Worm (Caenorhabditis elegans) whole organism, young adult: ENCODE measurements around the gene mrpl-36.

Experiments used
- C06A6.2 ChIP-seq: fragments of 200-800 bp; sonication (Bioruptor generic); conservative IDR thresholded peaks from 2 replicates; pipeline ENCODE4 v1.3.6; 2022; ENCODE audit warnings: missing genetic modification characterization, missing compliant biosample characterization
- C17E4.6 ChIP-seq: fragments of 200-800 bp; sonication (Bioruptor generic); IDR thresholded peaks from 2 replicates; pipeline ENCODE4 v1.3.6; 2022; ENCODE audit warnings: missing genetic modification reagents, missing genetic modification characterization, missing compliant biosample characterization
- F33H1.4 ChIP-seq: fragments of 200-800 bp; sonication (Bioruptor generic); IDR thresholded peaks from 2 replicates; pipeline ENCODE4 v1.3.6; 2022; ENCODE audit warnings: missing genetic modification reagents, missing genetic modification characterization, missing compliant biosample characterization
- F49E8.2 ChIP-seq: sonication (generic microtip); optimal IDR thresholded peaks from 3 replicates; lab custom pipeline; 2017; ENCODE audit warnings: missing genetic modification characterization, mild to moderate bottlenecking, missing compliant biosample characterization, antibody characterized with exemption, moderate library complexity; ENCODE audit not compliant: insufficient read depth
- K11D2.4 ChIP-seq: fragments of 200-800 bp; sonication (Bioruptor generic); IDR thresholded peaks from 2 replicates; pipeline ENCODE4 v1.3.6; 2022; ENCODE audit warnings: missing genetic modification reagents, missing genetic modification characterization, missing compliant biosample characterization
- Y67H2A.10 ChIP-seq: fragments of 200-800 bp; sonication (Bioruptor generic); conservative IDR thresholded peaks from 2 replicates; pipeline ENCODE4 v1.3.6; 2022; ENCODE audit warnings: missing genetic modification reagents, missing genetic modification characterization, missing compliant biosample characterization
- Y79H2A.3 ChIP-seq: fragments of 200-800 bp; sonication (Bioruptor generic); conservative IDR thresholded peaks from 2 replicates; pipeline ENCODE4 v1.3.6; 2022; ENCODE audit warnings: missing genetic modification reagents, missing genetic modification characterization, missing compliant biosample characterization
- Y95B8A.8 ChIP-seq: fragments of 200-800 bp; sonication (Bioruptor generic); IDR thresholded peaks from 2 replicates; pipeline ENCODE4 v1.3.6; 2022; ENCODE audit warnings: missing genetic modification reagents, missing genetic modification characterization, missing compliant biosample characterization
- ZK185.1 ChIP-seq: sonication (generic microtip); optimal IDR thresholded peaks from 2 replicates; lab custom pipeline; 2016; ENCODE audit warnings: mild to moderate bottlenecking, missing genetic modification characterization, missing compliant biosample characterization; ENCODE audit not compliant: poor library complexity, severe bottlenecking
- aptf-2 ChIP-seq: fragments of 200-800 bp; sonication (Bioruptor generic); conservative IDR thresholded peaks from 2 replicates; pipeline ENCODE4 v1.3.6; 2022; ENCODE audit warnings: missing genetic modification reagents, missing genetic modification characterization, missing compliant biosample characterization
- atf-7 ChIP-seq: sonication (generic microtip); optimal IDR thresholded peaks from 2 replicates; lab custom pipeline; 2017; ENCODE audit warnings: mild to moderate bottlenecking, missing genetic modification characterization, missing compliant biosample characterization
- attf-5 ChIP-seq: fragments of 200-800 bp; sonication (Bioruptor generic); optimal IDR thresholded peaks from 2 replicates; lab custom pipeline; 2018; ENCODE audit warnings: mild to moderate bottlenecking, missing genetic modification characterization, missing compliant biosample characterization
- attf-6 ChIP-seq: fragments of 200-800 bp; sonication (Bioruptor generic); IDR thresholded peaks from 2 replicates; pipeline ENCODE4 v1.3.6; 2022; ENCODE audit warnings: missing genetic modification reagents, missing genetic modification characterization, missing compliant biosample characterization
- bed-1 ChIP-seq: fragments of 200-800 bp; sonication (Bioruptor generic); IDR thresholded peaks from 2 replicates; pipeline ENCODE4 v1.3.6; 2022; ENCODE audit warnings: missing genetic modification reagents, missing genetic modification characterization, missing compliant biosample characterization
- ccch-3 ChIP-seq: fragments of 200-800 bp; sonication (Bioruptor generic); optimal IDR thresholded peaks from 2 replicates; lab custom pipeline; 2018; ENCODE audit warnings: mild to moderate bottlenecking, missing genetic modification characterization, missing compliant biosample characterization
- cebp-1 ChIP-seq, 2 experiments: fragments of 200-800 bp in 1 of 2; sonication (Bioruptor generic) in 1 of 2; sonication (generic microtip) in 1 of 2; IDR thresholded peaks in 1 of 2; optimal IDR thresholded peaks in 1 of 2; 2 replicates each; pipeline versions ENCODE4 v1.3.6 to Lab custom; 2017 to 2022; ENCODE audit warnings: missing compliant biosample characterization in 2 of 2, missing genetic modification characterization in 2 of 2, mild to moderate bottlenecking in 1 of 2, missing genetic modification reagents in 1 of 2, moderate library complexity in 1 of 2
- cebp-2 ChIP-seq: fragments of 200-800 bp; sonication (Bioruptor generic); IDR thresholded peaks from 2 replicates; pipeline ENCODE4 v1.3.6; 2022; ENCODE audit warnings: missing genetic modification characterization, missing compliant biosample characterization
- ceh-27 ChIP-seq: fragments of 200-800 bp; sonication (Bioruptor generic); optimal IDR thresholded peaks from 2 replicates; lab custom pipeline; 2018; ENCODE audit warnings: mild to moderate bottlenecking, missing genetic modification characterization, moderate library complexity, missing compliant biosample characterization
- die-1 ChIP-seq: sonication (generic microtip); optimal IDR thresholded peaks from 2 replicates; lab custom pipeline; 2016; ENCODE audit warnings: missing genotype, mild to moderate bottlenecking, missing genetic modification characterization, missing compliant biosample characterization
- dox-1 ChIP-seq: fragments of 200-800 bp; sonication (Bioruptor generic); IDR thresholded peaks from 2 replicates; pipeline ENCODE4 v1.3.6; 2022; ENCODE audit warnings: missing genetic modification reagents, missing genetic modification characterization, missing compliant biosample characterization
- dpff-1 ChIP-seq: sonication (generic microtip); optimal IDR thresholded peaks from 2 replicates; lab custom pipeline; 2017; ENCODE audit warnings: mild to moderate bottlenecking, missing genetic modification characterization, missing compliant biosample characterization
- dpl-1 ChIP-seq: fragments of 150-350 bp; optimal IDR thresholded peaks from 2 replicates; lab custom pipeline; 2014; ENCODE audit warnings: missing biosample characterization, missing genetic modification reagents, missing genetic modification characterization
- egl-18 ChIP-seq: fragments of 200-800 bp; sonication (Bioruptor generic); IDR thresholded peaks from 2 replicates; pipeline ENCODE4 v1.3.6; 2022; ENCODE audit warnings: missing genetic modification reagents, missing genetic modification characterization, missing compliant biosample characterization
- ekl-4 ChIP-seq: fragments of 200-800 bp; sonication (Bioruptor generic); IDR thresholded peaks from 2 replicates; pipeline ENCODE4 v1.3.6; 2022; ENCODE audit warnings: missing genetic modification reagents, missing genetic modification characterization, missing compliant biosample characterization
- hmg-1.2 ChIP-seq: fragments of 200-800 bp; sonication (Bioruptor generic); IDR thresholded peaks from 2 replicates; pipeline ENCODE4 v1.3.6; 2022; ENCODE audit warnings: missing genetic modification reagents, missing genetic modification characterization, missing compliant biosample characterization
- let-607 ChIP-seq, 2 experiments: fragments of 200-800 bp in 1 of 2; sonication (Bioruptor generic) in 1 of 2; sonication (generic microtip) in 1 of 2; optimal IDR thresholded peaks; 2 replicates each; lab custom pipeline; 2016 to 2018; ENCODE audit warnings: mild to moderate bottlenecking in 2 of 2, missing compliant biosample characterization in 2 of 2, missing genetic modification characterization in 2 of 2, moderate library complexity in 2 of 2, missing genotype in 1 of 2
- lin-26 ChIP-seq: fragments of 200-800 bp; sonication (Bioruptor generic); IDR thresholded peaks from 2 replicates; pipeline ENCODE4 v1.3.6; 2022; ENCODE audit warnings: missing genetic modification reagents, missing genetic modification characterization, missing compliant biosample characterization
- lin-54 ChIP-seq: fragments of 200-800 bp; sonication (Bioruptor generic); optimal IDR thresholded peaks from 2 replicates; lab custom pipeline; 2018; ENCODE audit warnings: mild to moderate bottlenecking, missing genetic modification characterization, missing compliant biosample characterization
- lsl-1 ChIP-seq: fragments of 200-800 bp; sonication (Bioruptor generic); optimal IDR thresholded peaks from 2 replicates; lab custom pipeline; 2018; ENCODE audit warnings: mild to moderate bottlenecking, missing genetic modification characterization, moderate library complexity, missing compliant biosample characterization
- madf-10 ChIP-seq: sonication (generic microtip); optimal IDR thresholded peaks from 2 replicates; lab custom pipeline; 2016; ENCODE audit warnings: mild to moderate bottlenecking, missing genetic modification characterization, missing compliant biosample characterization
- madf-3 ChIP-seq: fragments of 200-800 bp; sonication (Bioruptor generic); IDR thresholded peaks from 2 replicates; pipeline ENCODE4 v1.3.6; 2022; ENCODE audit warnings: missing genetic modification reagents, missing genetic modification characterization, missing compliant biosample characterization
- madf-6 ChIP-seq: fragments of 200-800 bp; sonication (Bioruptor generic); IDR thresholded peaks from 2 replicates; pipeline ENCODE4 v1.3.6; 2022; ENCODE audit warnings: missing genetic modification reagents, missing genetic modification characterization, missing compliant biosample characterization
- madf-8 ChIP-seq: fragments of 200-800 bp; sonication (Bioruptor generic); conservative IDR thresholded peaks from 2 replicates; pipeline ENCODE4 v1.3.6; 2022; ENCODE audit warnings: missing genetic modification reagents, missing genetic modification characterization, missing compliant biosample characterization
- mcd-1 ChIP-seq: fragments of 200-800 bp; sonication (Bioruptor generic); IDR thresholded peaks from 2 replicates; pipeline ENCODE4 v1.3.6; 2022; ENCODE audit warnings: missing genetic modification reagents, missing genetic modification characterization, missing compliant biosample characterization
- mxl-1 ChIP-seq: sonication (generic microtip); optimal IDR thresholded peaks from 2 replicates; lab custom pipeline; 2016; ENCODE audit warnings: missing genetic modification characterization, missing compliant biosample characterization
- pha-4 ChIP-seq: fragments of 150-350 bp; sonication (generic microtip); optimal IDR thresholded peaks from 2 replicates; lab custom pipeline; 2014; ENCODE audit warnings: missing biosample characterization, missing genetic modification reagents, missing genetic modification characterization
- rcor-1 ChIP-seq: fragments of 200-800 bp; sonication (Bioruptor generic); IDR thresholded peaks from 2 replicates; pipeline ENCODE4 v1.3.6; 2022; ENCODE audit warnings: missing genetic modification reagents, missing genetic modification characterization, missing compliant biosample characterization
- rpc-1 ChIP-seq, 2 experiments: fragments of 150-350 bp in 1 of 2; sonication (generic microtip) in 1 of 2; optimal IDR thresholded peaks; 2 replicates each; lab custom pipeline; 2014 to 2018; ENCODE audit warnings: missing biosample characterization in 1 of 2, missing genetic modification characterization in 1 of 2, missing genetic modification reagents in 1 of 2, missing genotype in 1 of 2
- snpc-1.1 ChIP-seq: sonication (generic microtip); optimal IDR thresholded peaks from 2 replicates; lab custom pipeline; 2017; ENCODE audit warnings: missing genetic modification characterization, mild to moderate bottlenecking, missing compliant biosample characterization, antibody characterized with exemption, moderate library complexity, missing genotype, missing genetic modification reagents; ENCODE audit not compliant: insufficient read depth
- snpc-1.3 ChIP-seq: sonication (generic microtip); optimal IDR thresholded peaks from 2 replicates; lab custom pipeline; 2017; ENCODE audit warnings: missing genetic modification characterization, mild to moderate bottlenecking, missing compliant biosample characterization, antibody characterized with exemption, moderate library complexity, missing genotype, missing genetic modification reagents; ENCODE audit not compliant: insufficient read depth
- sptf-2 ChIP-seq: fragments of 200-800 bp; sonication (Bioruptor generic); optimal IDR thresholded peaks from 2 replicates; lab custom pipeline; 2018; ENCODE audit warnings: mild to moderate bottlenecking, missing genetic modification characterization, missing compliant biosample characterization
- tbp1 ChIP-seq: fragments of 200-800 bp; sonication (Bioruptor generic); optimal IDR thresholded peaks from 2 replicates; lab custom pipeline; 2018; ENCODE audit warnings: mild to moderate bottlenecking, missing genetic modification characterization, missing compliant biosample characterization
- unc-130 ChIP-seq: sonication (generic microtip); optimal IDR thresholded peaks from 2 replicates; lab custom pipeline; 2016; ENCODE audit warnings: missing genetic modification reagents, missing genetic modification characterization, missing compliant biosample characterization
- xnd-1 ChIP-seq: sonication (generic microtip); optimal IDR thresholded peaks from 2 replicates; lab custom pipeline; 2016; ENCODE audit warnings: missing genotype, missing genetic modification reagents, missing genetic modification characterization, missing compliant biosample characterization
- zim-3 ChIP-seq: sonication (generic microtip); optimal IDR thresholded peaks from 2 replicates; lab custom pipeline; 2017; ENCODE audit warnings: mild to moderate bottlenecking, missing genetic modification characterization, moderate library complexity, missing compliant biosample characterization
- ztf-25 ChIP-seq: fragments of 200-800 bp; sonication (Bioruptor generic); IDR thresholded peaks from 2 replicates; pipeline ENCODE4 v1.3.6; 2022; ENCODE audit warnings: missing genetic modification reagents, missing genetic modification characterization, missing compliant biosample characterization
- ztf-26 ChIP-seq: sonication (generic microtip); optimal IDR thresholded peaks from 2 replicates; lab custom pipeline; 2017; ENCODE audit warnings: missing genetic modification characterization, missing compliant biosample characterization
- ztf-3 ChIP-seq: fragments of 200-800 bp; sonication (Bioruptor generic); optimal IDR thresholded peaks from 2 replicates; lab custom pipeline; 2018; ENCODE audit warnings: mild to moderate bottlenecking, missing genetic modification characterization, missing compliant biosample characterization

mrpl-36 gene

ce11 chrIII:9848083-9848482 lies at the start of gene mrpl-36:
Gene mrpl-36 (minus strand): TSS chrIII:9848116.
- peak; percentile 69 for TF ChIP-seq madf-6 (GFP tag; lab: Robert Waterston, UW)
- no peak; the same call in 1 of the 2 replicates for TF ChIP-seq hmg-1.2 (GFP tag; lab: Robert Waterston, UW)
- TF ChIP-seq ztf-25 (GFP tag; lab: Robert Waterston, UW): no peak
- no peak for TF ChIP-seq cebp-1 (GFP tag; IDR thresholded peaks at IDR 0.05; lab: Robert Waterston, UW)
- no peak for TF ChIP-seq cebp-1 (tag; optimal IDR thresholded peaks at IDR 0.05; lab: Kevin White, UChicago)
- no peak for TF ChIP-seq aptf-2 (GFP tag; lab: Robert Waterston, UW)
- no peak for TF ChIP-seq zim-3
- TF ChIP-seq mcd-1 (GFP tag; lab: Robert Waterston, UW): peak; percentile 73
- no peak for TF ChIP-seq C17E4.6
- TF ChIP-seq ceh-27 (GFP tag; lab: Kevin White, UChicago): no peak
- peak; percentile 44 for TF ChIP-seq F49E8.2 (tag; lab: Kevin White, UChicago)
- TF ChIP-seq let-607 (tag; optimal IDR thresholded peaks at IDR 0.05; lab: Kevin White, UChicago): no peak
- TF ChIP-seq dpff-1 (tag; lab: Kevin White, UChicago): no peak
- TF ChIP-seq xnd-1 (tag; lab: Kevin White, UChicago): no peak
- TF ChIP-seq rcor-1 (GFP tag; lab: Robert Waterston, UW): no peak
- no peak for TF ChIP-seq ZK185.1
- TF ChIP-seq attf-6: no peak
- TF ChIP-seq Y95B8A.8: no peak
- TF ChIP-seq ztf-26 (tag; lab: Kevin White, UChicago): no peak
- no peak for TF ChIP-seq dox-1 (GFP tag; lab: Robert Waterston, UW)
- peak; percentile 40 for TF ChIP-seq lsl-1 (GFP tag; lab: Kevin White, UChicago)
- no peak for TF ChIP-seq madf-8
- TF ChIP-seq snpc-1.1 (tag; lab: Kevin White, UChicago): no peak
- no peak for TF ChIP-seq ekl-4
- TF ChIP-seq madf-3: no peak
- TF ChIP-seq K11D2.4 (GFP tag; lab: Robert Waterston, UW): no peak
- no peak for TF ChIP-seq unc-130 (GFP tag; lab: Kevin White, UChicago)
- TF ChIP-seq Y79H2A.3 (GFP tag; lab: Robert Waterston, UW): no peak
- no peak for TF ChIP-seq die-1
- no peak for TF ChIP-seq bed-1
- TF ChIP-seq dpl-1 (GFP tag; lab: Kevin White, UChicago): no peak
- 0 out of 2 replicates have a peak, but pooled peaks have one; percentile 32 for TF ChIP-seq F33H1.4
- TF ChIP-seq madf-10: no peak
- no peak for TF ChIP-seq atf-7 (tag; lab: Kevin White, UChicago)
- no peak for TF ChIP-seq egl-18 (GFP tag; lab: Robert Waterston, UW)
- TF ChIP-seq ztf-3 (GFP tag; lab: Kevin White, UChicago): no peak
- TF ChIP-seq pha-4 (tag; lab: Kevin White, UChicago): no peak
- no peak for TF ChIP-seq C06A6.2 (GFP tag; lab: Robert Waterston, UW)
- no peak for TF ChIP-seq ccch-3
- no peak for TF ChIP-seq mxl-1 (tag; lab: Kevin White, UChicago)
- TF ChIP-seq lin-26 (GFP tag; lab: Robert Waterston, UW): no peak
- TF ChIP-seq lin-54 (GFP tag; lab: Kevin White, UChicago): peak; percentile 0
- TF ChIP-seq sptf-2 (GFP tag; lab: Kevin White, UChicago): no peak
- no peak for TF ChIP-seq cebp-2
- TF ChIP-seq Y67H2A.10: no peak
- peak; percentile 35 for TF ChIP-seq snpc-1.3 (tag; lab: Kevin White, UChicago)
- peak; percentile 27 for TF ChIP-seq attf-5
- TF ChIP-seq tbp1 (GFP tag; lab: Kevin White, UChicago): peak; percentile 21
- TF ChIP-seq rpc-1 (optimal IDR thresholded peaks at IDR 0.05; lab: Kevin White, UChicago): no peak
- TF ChIP-seq rpc-1 (tag; optimal IDR thresholded peaks at IDR 0.05; lab: Kevin White, UChicago): no peak
